Worm (Caenorhabditis elegans): Measurements from ENCODE around the gene rars-2.
A peak's percentile ranks its signal among the peaks of the same experiment; 100 is the strongest.

Gene rars-2

DNA sequence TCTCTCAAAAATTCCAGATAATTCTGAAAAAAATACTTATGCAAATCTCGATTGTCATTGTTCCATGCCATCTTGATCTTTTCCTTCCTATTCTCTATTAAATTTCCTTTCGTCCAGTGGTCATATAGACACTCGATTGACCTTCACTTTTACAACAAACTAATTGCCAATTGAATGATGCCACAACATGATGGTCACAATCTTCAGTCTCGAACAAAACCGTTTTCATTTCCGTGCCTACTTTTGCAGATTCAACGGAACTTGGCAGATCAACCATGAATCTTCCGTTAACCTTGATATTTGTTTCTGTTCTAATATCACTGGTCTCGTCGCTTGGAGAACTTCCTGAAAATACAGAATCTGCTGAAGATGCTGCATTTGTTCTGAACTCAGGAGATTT is 48.0 kb downstream of the rars-2 start, which contains the start of gene F40H3.2:
F40H3.2 (plus strand) TSS at position 250 of the 400 bp plus-strand sequence.
- TF ChIP-seq snpc-4 (tag; optimal IDR thresholded peaks at IDR 0.05) (no peak), C04F5.9 (tag; optimal IDR thresholded peaks at IDR 0.05) (no peak), nhr-85 (tag) (peak; percentile 75), isw-1 (GFP tag; IDR thresholded peaks at IDR 0.05) (no peak), tbx-2 (tag; optimal IDR thresholded peaks at IDR 0.05) (no peak), pag-3 (tag; optimal IDR thresholded peaks at IDR 0.05; ENCODE audit: borderline replicate concordance, insufficient read depth) (peak; percentile 27), blmp-1 (tag; optimal IDR thresholded peaks at IDR 0.05) (peak; percentile 50), egl-27 (tag; optimal IDR thresholded peaks at IDR 0.05) (no peak), elt-3 (tag; optimal IDR thresholded peaks at IDR 0.05) (no peak), lin-14 (GFP tag; optimal IDR thresholded peaks at IDR 0.05) (peak; percentile 59), fkh-8 (tag; optimal IDR thresholded peaks at IDR 0.05) (no peak)

DNA sequence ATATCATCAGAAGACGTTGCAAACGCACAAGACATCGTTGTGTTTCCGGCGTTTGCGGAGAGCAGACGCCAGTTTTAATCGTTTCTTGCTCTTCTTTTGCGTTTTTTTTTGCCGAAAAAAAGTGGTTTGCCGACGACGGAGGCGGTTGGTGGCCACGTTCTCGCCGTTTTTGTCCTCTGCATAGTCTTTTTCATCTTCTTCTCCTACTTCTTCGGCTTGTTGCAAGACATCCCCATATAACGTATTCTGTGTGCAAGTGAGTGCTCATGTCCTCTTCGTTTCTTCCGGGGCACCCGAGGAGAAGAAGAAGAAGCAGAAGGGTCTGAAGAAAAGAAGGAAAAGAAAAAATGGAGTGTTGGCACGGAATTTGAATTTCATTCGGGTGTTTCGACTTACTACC is 49.7 kb downstream of the rars-2 start:
- TF ChIP-seq F16B12.6 (tag; optimal IDR thresholded peaks at IDR 0.05) = no peak
- TF ChIP-seq ceh-82 (tag; optimal IDR thresholded peaks at IDR 0.05) = peak in 1 of 3 experiments; percentile 35
- peak; percentile 78 for TF ChIP-seq lin-14 (GFP tag; optimal IDR thresholded peaks at IDR 0.05)

- TF ChIP-seq lin-14 (GFP tag; optimal IDR thresholded peaks at IDR 0.05) (peak; percentile 81), fos-1 (tag; optimal IDR thresholded peaks at IDR 0.05) (no peak), nhr-20 (tag; optimal IDR thresholded peaks at IDR 0.05) (peak; percentile 50), efl-1 (optimal IDR thresholded peaks at IDR 0.05) (no peak), efl-1 (GFP tag; optimal IDR thresholded peaks at IDR 0.05 in 1 of 2) (peak in 1 of 2 experiments; percentile 40), nhr-71 (tag; optimal IDR thresholded peaks at IDR 0.05) (peak; percentile 60), rnt-1 (tag; optimal IDR thresholded peaks at IDR 0.05) (peak; percentile 24), unc-62 (GFP tag; optimal IDR thresholded peaks at IDR 0.05) (no peak), nhr-19 (GFP tag; conservative IDR thresholded peaks at IDR 0.05) (peak; percentile 56), nhr-85 (tag) (peak; percentile 91), aly-2 (tag; optimal IDR thresholded peaks at IDR 0.05) (no peak), blmp-1 (tag; optimal IDR thresholded peaks at IDR 0.05) (peak; percentile 61), unc-130 (tag; optimal IDR thresholded peaks at IDR 0.05) (peak; percentile 20), mef-2 (tag; optimal IDR thresholded peaks at IDR 0.05) (no peak), elt-3 (tag; optimal IDR thresholded peaks at IDR 0.05) (peak in 2 of 6 experiments; percentile 12 to 26), nhr-47 (tag; optimal IDR thresholded peaks at IDR 0.05) (peak; percentile 7), snu-23 (GFP tag; optimal IDR thresholded peaks at IDR 0.05) (peak; percentile 30), dsc-1 (tag; optimal IDR thresholded peaks at IDR 0.05) (peak; percentile 39), lsy-2 (tag; optimal IDR thresholded peaks at IDR 0.05) (peak in 1 of 2 experiments; percentile 31), lin-39 (tag; optimal IDR thresholded peaks at IDR 0.05) (peak; percentile 42)
Observed at ce11 chrII:6176154-6176897, 51.0 kb downstream of the rars-2 start.

Data from whole organism, L1 larva.